Worm (Caenorhabditis elegans) whole organism, mixed stage, embryonic: ENCODE data around the gene nol-56.

Experiments used
- M03D4.4 ChIP-seq: sonication (generic microtip); optimal IDR thresholded peaks from 2 replicates; lab custom pipeline; 2017; ENCODE audit warnings: mild to moderate bottlenecking, missing genetic modification characterization, missing compliant biosample characterization
- bed-3 ChIP-seq: fragments of 200-800 bp; sonication (Bioruptor generic); optimal IDR thresholded peaks from 3 replicates; lab custom pipeline; 2018; ENCODE audit warnings: mild to moderate bottlenecking, missing genetic modification characterization, moderate library complexity, missing compliant biosample characterization
- blmp-1 ChIP-seq: fragments of 150-350 bp; optimal IDR thresholded peaks from 2 replicates; lab custom pipeline; 2014; ENCODE audit warnings: missing biosample characterization, missing genetic modification characterization
- ceh-39 ChIP-seq: fragments of 150-350 bp; optimal IDR thresholded peaks from 2 replicates; lab custom pipeline; 2014; ENCODE audit warnings: missing biosample characterization, missing genetic modification characterization
- ceh-83 ChIP-seq: fragments of 200-800 bp; sonication (Bioruptor generic); optimal IDR thresholded peaks from 2 replicates; lab custom pipeline; 2018; ENCODE audit warnings: mild to moderate bottlenecking, missing genetic modification characterization, missing compliant biosample characterization
- ces-1 ChIP-seq: fragments of 150-350 bp; optimal IDR thresholded peaks from 2 replicates; lab custom pipeline; 2014; ENCODE audit warnings: missing biosample characterization, missing genetic modification reagents, missing genetic modification characterization
- cnd-1 ChIP-seq: fragments of 200-800 bp; sonication (Bioruptor generic); optimal IDR thresholded peaks from 2 replicates; lab custom pipeline; 2018; ENCODE audit warnings: mild to moderate bottlenecking, missing genetic modification characterization, missing compliant biosample characterization
- drap-1 ChIP-seq: fragments of 200-800 bp; sonication (Bioruptor generic); optimal IDR thresholded peaks from 3 replicates; lab custom pipeline; 2018; ENCODE audit warnings: mild to moderate bottlenecking, missing genetic modification characterization, missing compliant biosample characterization
- elt-1 ChIP-seq: sonication (generic microtip); optimal IDR thresholded peaks from 2 replicates; lab custom pipeline; 2017; ENCODE audit warnings: missing genetic modification characterization, mild to moderate bottlenecking, missing compliant biosample characterization, antibody characterized with exemption, moderate library complexity, borderline replicate concordance; ENCODE audit not compliant: insufficient read depth
- elt-3 ChIP-seq: fragments of 150-350 bp; optimal IDR thresholded peaks from 2 replicates; lab custom pipeline; 2014; ENCODE audit warnings: missing biosample characterization, missing genetic modification characterization
- hlh-1 ChIP-seq: fragments of 150-350 bp; optimal IDR thresholded peaks from 2 replicates; lab custom pipeline; 2014; ENCODE audit warnings: missing biosample characterization, missing genetic modification reagents, missing genetic modification characterization
- lin-13 ChIP-seq: fragments of 150-350 bp; optimal IDR thresholded peaks from 2 replicates; lab custom pipeline; 2014; ENCODE audit warnings: missing biosample characterization, missing genetic modification characterization
- lin-32 ChIP-seq: fragments of 200-800 bp; sonication (Bioruptor generic); optimal IDR thresholded peaks from 2 replicates; lab custom pipeline; 2018; ENCODE audit warnings: mild to moderate bottlenecking, missing genetic modification characterization, missing compliant biosample characterization
- lsy-2 ChIP-seq: fragments of 150-350 bp; optimal IDR thresholded peaks from 2 replicates; lab custom pipeline; 2014; ENCODE audit warnings: missing biosample characterization, missing genetic modification characterization
- mab-5 ChIP-seq: fragments of 150-350 bp; optimal IDR thresholded peaks from 2 replicates; lab custom pipeline; 2014; ENCODE audit warnings: missing biosample characterization, missing genetic modification characterization
- mep-1 ChIP-seq: fragments of 150-350 bp; optimal IDR thresholded peaks from 2 replicates; lab custom pipeline; 2017; ENCODE audit warnings: missing biosample characterization, missing genetic modification reagents, missing genetic modification characterization, inconsistent platforms
- mls-2 ChIP-seq: sonication (generic microtip); optimal IDR thresholded peaks from 2 replicates; lab custom pipeline; 2016; ENCODE audit warnings: mild to moderate bottlenecking, missing genetic modification characterization, moderate library complexity, missing compliant biosample characterization
- nhr-2 ChIP-seq: fragments of 150-350 bp; optimal IDR thresholded peaks from 2 replicates; lab custom pipeline; 2014; ENCODE audit warnings: missing biosample characterization, missing genetic modification characterization
- nhr-237 ChIP-seq: fragments of 150-350 bp; optimal IDR thresholded peaks from 2 replicates; lab custom pipeline; 2014; ENCODE audit warnings: missing biosample characterization, missing genetic modification characterization
- nhr-28 ChIP-seq: fragments of 150-350 bp; optimal IDR thresholded peaks from 2 replicates; lab custom pipeline; 2014; ENCODE audit warnings: missing biosample characterization, missing genetic modification characterization
- nhr-76 ChIP-seq: sonication (generic microtip); optimal IDR thresholded peaks from 2 replicates; lab custom pipeline; 2017; ENCODE audit warnings: missing biosample characterization, missing genetic modification characterization
- pha-4 ChIP-seq: fragments of 150-350 bp; optimal IDR thresholded peaks from 2 replicates; lab custom pipeline; 2018; ENCODE audit warnings: missing biosample characterization, missing genetic modification reagents, missing genetic modification characterization
- sem-2 ChIP-seq: fragments of 200-800 bp; sonication (Bioruptor generic); optimal IDR thresholded peaks from 2 replicates; lab custom pipeline; 2018; ENCODE audit warnings: mild to moderate bottlenecking, missing genetic modification characterization, missing compliant biosample characterization
- snpc-4 ChIP-seq: fragments of 150-350 bp; optimal IDR thresholded peaks from 2 replicates; lab custom pipeline; 2014; ENCODE audit warnings: missing biosample characterization, missing genetic modification characterization
- sptf-1 ChIP-seq: sonication (generic microtip); optimal IDR thresholded peaks from 2 replicates; lab custom pipeline; 2017; ENCODE audit warnings: mild to moderate bottlenecking, missing genetic modification characterization, moderate library complexity, missing compliant biosample characterization
- tbx-8 ChIP-seq: fragments of 200-800 bp; sonication (Bioruptor generic); optimal IDR thresholded peaks from 2 replicates; lab custom pipeline; 2018; ENCODE audit warnings: mild to moderate bottlenecking, missing genetic modification characterization, moderate library complexity, missing compliant biosample characterization
- unc-39 ChIP-seq: fragments of 150-350 bp; optimal IDR thresholded peaks from 2 replicates; lab custom pipeline; 2014; ENCODE audit warnings: missing biosample characterization, missing genetic modification characterization
- unc-62 ChIP-seq: fragments of 150-350 bp; optimal IDR thresholded peaks from 2 replicates; lab custom pipeline; 2014; ENCODE audit warnings: missing biosample characterization, missing genetic modification reagents, missing genetic modification characterization
- zip-8 ChIP-seq: fragments of 150-350 bp; optimal IDR thresholded peaks from 2 replicates; lab custom pipeline; 2014; ENCODE audit warnings: missing biosample characterization, missing genetic modification characterization
- ztf-11 ChIP-seq: fragments of 150-350 bp; optimal IDR thresholded peaks from 2 replicates; lab custom pipeline; 2014; ENCODE audit warnings: missing biosample characterization, missing genetic modification characterization

Gene nol-56

DNA sequence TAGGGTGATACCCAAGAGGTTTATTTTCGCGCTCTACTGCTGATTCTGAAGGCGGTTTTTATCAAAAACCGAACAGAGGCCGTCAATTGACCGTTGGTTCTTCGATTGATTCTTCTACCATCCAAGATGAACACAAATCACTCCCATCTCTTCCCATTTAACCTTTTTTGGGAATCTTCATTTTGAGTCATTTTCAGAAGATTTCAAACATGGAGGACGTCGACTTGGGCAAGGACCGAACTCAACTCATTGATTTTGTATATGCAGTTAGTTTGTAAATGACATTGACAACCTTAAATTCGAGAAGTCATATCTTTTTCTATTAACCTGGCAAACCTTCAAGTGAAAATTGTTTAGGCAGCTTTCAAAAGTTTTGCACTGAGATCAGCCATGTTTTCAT lies 35.5 kb upstream of the nol-56 start, which contains the start of gene AC3.5:
Gene AC3.5 (plus strand): TSS at position 210 of the 400 bp plus-strand sequence.
- TF ChIP-seq sem-2 (GFP tag; lab: Kevin White, UChicago) (no peak), unc-62 (GFP tag; lab: Kevin White, UChicago) (no peak), lsy-2 (tag; lab: Kevin White, UChicago) (no peak), hlh-1 (tag; lab: Kevin White, UChicago) (no peak), blmp-1 (no peak), pha-4 (no peak), tbx-8 (GFP tag; lab: Kevin White, UChicago) (no peak), ztf-11 (tag; lab: Kevin White, UChicago) (no peak), snpc-4 (tag; lab: Kevin White, UChicago) (no peak), zip-8 (tag; lab: Kevin White, UChicago) (no peak), drap-1 (GFP tag; lab: Kevin White, UChicago) (no peak)

DNA sequence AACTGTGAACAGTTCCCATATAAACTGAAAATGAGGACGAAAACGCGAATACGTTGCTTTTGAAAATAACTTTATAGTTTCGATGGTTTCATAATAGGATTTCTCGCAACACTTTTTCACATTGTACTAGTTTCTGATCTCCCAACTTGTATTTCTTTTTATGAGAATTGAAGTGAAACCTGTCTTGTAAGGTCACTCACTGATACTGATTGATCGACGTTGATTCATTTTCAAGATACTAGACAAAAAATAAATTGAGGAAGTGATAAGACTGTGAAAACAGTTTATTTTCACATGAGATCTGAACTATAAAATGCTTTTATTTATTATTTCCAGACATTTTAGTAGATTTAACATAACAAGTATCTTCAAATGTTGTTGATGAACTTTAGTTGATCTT lies 34.6 kb upstream of the nol-56 start:
- TF ChIP-seq ces-1 (GFP tag; lab: Kevin White, UChicago) = no peak
- TF ChIP-seq mls-2 (tag; lab: Kevin White, UChicago) = no peak
- TF ChIP-seq, all 35 proteins: peak for 0

DNA sequence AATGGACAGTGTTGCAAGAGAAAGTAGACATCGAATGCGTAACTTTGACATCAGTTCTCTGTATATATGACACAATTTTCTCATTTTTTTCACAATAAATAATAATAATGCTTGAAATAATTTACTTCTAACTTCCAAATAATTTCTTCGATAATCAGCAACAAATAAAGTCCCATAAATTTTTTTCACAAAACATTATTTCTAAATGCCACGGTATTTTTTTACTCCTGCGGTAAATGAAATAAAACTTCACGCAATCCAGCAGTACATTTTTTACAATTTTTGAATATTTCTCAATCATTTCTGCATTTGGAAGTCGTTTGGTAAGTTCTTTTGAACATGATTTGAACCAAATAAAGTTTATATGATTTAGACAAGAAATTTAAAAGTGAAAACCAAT lies 31.2 kb upstream of the nol-56 start, which contains the start of gene spe-10:
Gene spe-10 (plus strand): TSS at position 301 of the 400 bp plus-strand sequence.
- TF ChIP-seq lin-13 (tag; lab: Kevin White, UChicago) (no peak), drap-1 (GFP tag; lab: Kevin White, UChicago) (no peak), mab-5 (tag; lab: Kevin White, UChicago) (no peak), lin-32 (GFP tag; lab: Kevin White, UChicago) (no peak), lsy-2 (tag; lab: Kevin White, UChicago) (no peak), unc-62 (GFP tag; lab: Kevin White, UChicago) (no peak), nhr-2 (tag; lab: Kevin White, UChicago) (no peak), nhr-76 (tag; lab: Kevin White, UChicago) (no peak), ztf-11 (tag; lab: Kevin White, UChicago) (no peak), nhr-237 (no peak)

DNA sequence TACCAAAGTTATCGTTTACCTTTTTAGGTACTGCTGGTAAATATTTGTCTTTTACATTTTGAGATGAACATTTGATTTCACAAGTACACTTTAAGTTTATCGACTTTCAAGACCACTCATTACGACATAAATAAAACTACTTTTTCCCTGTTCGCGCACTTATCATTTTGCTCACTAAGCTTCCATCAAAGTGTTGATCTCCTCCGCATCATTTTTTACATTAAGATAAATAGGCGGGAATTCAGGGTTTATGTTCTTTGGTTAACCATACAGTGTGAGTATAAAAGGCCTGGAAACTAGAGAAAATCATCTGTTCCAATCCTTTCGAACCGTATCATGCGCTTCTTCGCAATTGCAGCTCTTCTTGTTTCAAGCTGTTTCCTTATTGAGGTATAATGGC lies 29.4 kb upstream of the nol-56 start, which contains the start of gene pqn-2:
Gene pqn-2 (plus strand): TSS at position 301 of the 400 bp plus-strand sequence.
- TF ChIP-seq unc-62 (GFP tag; lab: Kevin White, UChicago) = no peak
- TF ChIP-seq ztf-11 (tag; lab: Kevin White, UChicago) = no peak
- no peak for TF ChIP-seq ces-1 (GFP tag; lab: Kevin White, UChicago)
- TF ChIP-seq bed-3 = no peak
- no peak for TF ChIP-seq M03D4.4 (tag; lab: Kevin White, UChicago)
- TF ChIP-seq, all 35 proteins: peak for 0

DNA sequence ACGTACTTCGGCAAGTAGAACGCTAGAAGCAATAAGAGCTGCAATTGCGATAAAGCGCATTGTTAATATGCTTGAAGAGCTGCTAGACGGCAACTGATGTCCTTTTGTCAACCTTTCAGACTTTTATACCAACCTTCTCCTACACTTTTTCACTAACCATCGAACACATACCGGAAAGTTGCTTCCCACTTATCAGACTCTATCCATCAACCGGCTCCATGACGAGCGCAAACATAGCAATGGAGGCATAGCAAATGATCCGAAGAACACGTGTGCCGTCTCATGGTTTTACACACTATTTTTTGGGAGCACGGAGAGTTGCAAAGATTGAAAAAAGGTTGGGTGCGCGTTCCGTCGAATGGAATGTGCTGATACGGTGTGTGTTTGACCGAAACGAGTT lies 28.9 kb upstream of the nol-56 start, which contains the start of gene abu-1:
Gene abu-1 (minus strand): TSS at position 101 of the 400 bp plus-strand sequence.
- TF ChIP-seq sptf-1 (tag; lab: Kevin White, UChicago) (no peak), lsy-2 (tag; lab: Kevin White, UChicago) (no peak), unc-62 (GFP tag; lab: Kevin White, UChicago) (no peak), sem-2 (GFP tag; lab: Kevin White, UChicago) (no peak), nhr-76 (tag; lab: Kevin White, UChicago) (no peak), tbx-8 (GFP tag; lab: Kevin White, UChicago) (no peak), ceh-39 (tag; lab: Kevin White, UChicago) (no peak), drap-1 (GFP tag; lab: Kevin White, UChicago) (no peak), elt-1 (tag; lab: Kevin White, UChicago) (no peak), mep-1 (tag; lab: Kevin White, UChicago) (no peak), ceh-83 (GFP tag; lab: Kevin White, UChicago) (no peak), ces-1 (GFP tag; lab: Kevin White, UChicago) (no peak), zip-8 (tag; lab: Kevin White, UChicago) (no peak), nhr-28 (tag; lab: Kevin White, UChicago) (no peak), nhr-237 (no peak), elt-3 (no peak)
- TF ChIP-seq, all 35 proteins: peak for 0

ce11 chrV:10379761-10380160 lies 27.0 kb upstream of the nol-56 start:
- TF ChIP-seq ceh-83 (GFP tag; lab: Kevin White, UChicago) (no peak), pha-4 (no peak), tbx-8 (GFP tag; lab: Kevin White, UChicago) (no peak), ceh-39 (tag; lab: Kevin White, UChicago) (no peak), unc-39 (tag; lab: Kevin White, UChicago) (no peak), ztf-11 (tag; lab: Kevin White, UChicago) (no peak), mls-2 (tag; lab: Kevin White, UChicago) (no peak), nhr-2 (tag; lab: Kevin White, UChicago) (no peak), nhr-237 (no peak), drap-1 (GFP tag; lab: Kevin White, UChicago) (no peak), nhr-76 (tag; lab: Kevin White, UChicago) (no peak), elt-1 (tag; lab: Kevin White, UChicago) (no peak), zip-8 (tag; lab: Kevin White, UChicago) (no peak), cnd-1 (tag; lab: Kevin White, UChicago) (no peak)
